Worm (Caenorhabditis elegans): ENCODE results near the gene srb-3.

DNA sequence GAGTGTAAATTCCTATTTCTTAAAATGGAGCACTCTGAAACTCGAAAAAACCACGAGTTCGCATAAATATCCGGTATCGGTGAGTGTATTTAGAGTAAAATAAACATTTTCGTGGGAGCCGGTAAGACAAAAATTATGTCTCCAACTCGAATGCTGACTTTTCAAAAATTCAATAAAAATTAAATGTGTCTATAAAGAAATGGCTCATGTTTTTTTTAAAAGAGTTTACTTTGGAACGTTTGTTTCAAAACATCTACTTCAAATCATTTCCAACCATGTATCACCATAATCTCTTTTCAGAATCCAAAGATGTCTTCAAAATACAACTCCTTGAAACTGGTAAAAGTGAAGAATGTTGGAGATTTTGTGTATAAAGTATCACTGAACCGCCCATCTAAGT, 24.0 kb downstream of the srb-3 start, which contains the start of gene F58A6.1:
- TF ChIP-seq ets-4 (tag; optimal IDR thresholded peaks at IDR 0.05) (no peak), ceh-18 (tag; optimal IDR thresholded peaks at IDR 0.05) (no peak), ttx-3 (tag; optimal IDR thresholded peaks at IDR 0.05) (no peak), pha-4 (tag; optimal IDR thresholded peaks at IDR 0.05) (no peak), unc-3 (GFP tag; conservative IDR thresholded peaks at IDR 0.05) (no peak), unc-3 (tag; optimal IDR thresholded peaks at IDR 0.05) (no peak), dve-1 (tag; optimal IDR thresholded peaks at IDR 0.05) (no peak), nfya-1 (tag; optimal IDR thresholded peaks at IDR 0.05) (no peak)

All from whole organism, late embryonic.